Worm (Caenorhabditis elegans) whole organism, L1 larva: ENCODE data around the gene ani-1.
A peak's percentile ranks its signal among the peaks of the same experiment; 100 is the strongest.

Source experiments
- aha-1 ChIP-seq: fragments of 150-350 bp; optimal IDR thresholded peaks from 2 replicates; lab custom pipeline; 2014; ENCODE audit warnings: missing biosample characterization, missing genetic modification characterization
- alr-1 ChIP-seq: fragments of 200-800 bp; sonication (Bioruptor generic); optimal IDR thresholded peaks from 2 replicates; lab custom pipeline; 2018; ENCODE audit warnings: borderline replicate concordance, mild to moderate bottlenecking, missing genetic modification characterization, missing compliant biosample characterization
- ama-1 ChIP-seq: fragments of 150-350 bp; optimal IDR thresholded peaks from 2 replicates; lab custom pipeline; 2014
- ceh-63 ChIP-seq: fragments of 200-800 bp; sonication (Bioruptor generic); optimal IDR thresholded peaks from 2 replicates; lab custom pipeline; 2018; ENCODE audit warnings: mild to moderate bottlenecking, missing genetic modification characterization, missing compliant biosample characterization
- ceh-8 ChIP-seq: fragments of 200-800 bp; sonication (Bioruptor generic); optimal IDR thresholded peaks from 2 replicates; lab custom pipeline; 2018; ENCODE audit warnings: mild to moderate bottlenecking, missing genetic modification characterization, moderate library complexity, missing compliant biosample characterization
- ceh-90 ChIP-seq: sonication (generic microtip); optimal IDR thresholded peaks from 2 replicates; lab custom pipeline; 2016; ENCODE audit warnings: missing genetic modification characterization, missing compliant biosample characterization
- ces-1 ChIP-seq: fragments of 150-350 bp; optimal IDR thresholded peaks from 2 replicates; lab custom pipeline; 2014; ENCODE audit warnings: missing biosample characterization, missing genetic modification reagents, missing genetic modification characterization
- dpl-1 ChIP-seq, 3 experiments: fragments of 150-350 bp in 2 of 3; sonication (generic microtip) in 1 of 3; optimal IDR thresholded peaks; 2 replicates each; lab custom pipeline; 2014 to 2017; ENCODE audit warnings: missing biosample characterization in 3 of 3, missing genetic modification characterization in 3 of 3, missing genetic modification reagents in 3 of 3
- dsc-1 ChIP-seq: sonication (generic microtip); optimal IDR thresholded peaks from 2 replicates; lab custom pipeline; 2016; ENCODE audit warnings: mild to moderate bottlenecking, missing genetic modification characterization, missing compliant biosample characterization
- efl-1 ChIP-seq, 4 experiments: fragments of 150-350 bp; optimal IDR thresholded peaks in 3 of 4; peaks in 1 of 4; 1 replicate in 1 of 4; 2 replicates in 3 of 4; lab custom pipeline; 2014; ENCODE audit warnings: missing biosample characterization in 2 of 4, missing genetic modification characterization in 2 of 4, missing genetic modification reagents in 2 of 4
- ets-5 ChIP-seq: fragments of 200-800 bp; sonication (Bioruptor generic); IDR thresholded peaks from 2 replicates; pipeline ENCODE4 v1.3.6; 2022; ENCODE audit warnings: missing genetic modification characterization, missing compliant biosample characterization
- fkh-10 ChIP-seq: sonication (generic microtip); optimal IDR thresholded peaks from 2 replicates; lab custom pipeline; 2017; ENCODE audit warnings: missing biosample characterization, missing genetic modification reagents, missing genetic modification characterization
- fos-1 ChIP-seq: fragments of 150-350 bp; optimal IDR thresholded peaks from 2 replicates; lab custom pipeline; 2014; ENCODE audit warnings: missing biosample characterization, missing genetic modification characterization
- hlh-17 ChIP-seq: fragments of 200-800 bp; sonication (Bioruptor generic); optimal IDR thresholded peaks from 2 replicates; lab custom pipeline; 2018; ENCODE audit warnings: missing genetic modification characterization, mild to moderate bottlenecking, missing compliant biosample characterization, moderate library complexity, borderline replicate concordance
- irx-1 ChIP-seq: sonication (generic microtip); optimal IDR thresholded peaks from 2 replicates; lab custom pipeline; 2016; ENCODE audit warnings: missing genetic modification characterization, missing compliant biosample characterization
- lin-35 ChIP-seq, 2 experiments: fragments of 150-350 bp; optimal IDR thresholded peaks; 2 replicates each; lab custom pipeline; 2014; ENCODE audit warnings: missing biosample characterization in 2 of 2, missing genetic modification characterization in 2 of 2, missing genetic modification reagents in 2 of 2
- lir-3 ChIP-seq: sonication (generic microtip); optimal IDR thresholded peaks from 2 replicates; lab custom pipeline; 2016; ENCODE audit warnings: mild to moderate bottlenecking, missing genetic modification characterization, moderate library complexity, missing compliant biosample characterization; ENCODE audit not compliant: poor library complexity
- mab-9 ChIP-seq: fragments of 200-800 bp; sonication (Bioruptor generic); IDR thresholded peaks from 2 replicates; pipeline ENCODE4 v1.3.6; 2022; ENCODE audit warnings: missing genetic modification reagents, missing genetic modification characterization, missing compliant biosample characterization
- mef-2 ChIP-seq: fragments of 150-350 bp; optimal IDR thresholded peaks from 2 replicates; lab custom pipeline; 2014; ENCODE audit warnings: missing biosample characterization, missing genetic modification characterization
- nhr-11 ChIP-seq: fragments of 150-350 bp; optimal IDR thresholded peaks from 2 replicates; lab custom pipeline; 2014; ENCODE audit warnings: missing biosample characterization, missing genetic modification characterization
- nhr-19 ChIP-seq: fragments of 200-800 bp; sonication (Bioruptor generic); conservative IDR thresholded peaks from 2 replicates; pipeline ENCODE4 v1.3.6; 2022; ENCODE audit warnings: missing genetic modification characterization, missing compliant biosample characterization
- nhr-237 ChIP-seq: fragments of 150-350 bp; optimal IDR thresholded peaks from 2 replicates; lab custom pipeline; 2014; ENCODE audit warnings: missing biosample characterization, missing genetic modification characterization
- nhr-47 ChIP-seq: sonication (generic microtip); optimal IDR thresholded peaks from 2 replicates; lab custom pipeline; 2016; ENCODE audit warnings: mild to moderate bottlenecking, missing genetic modification characterization, moderate library complexity, missing compliant biosample characterization
- nhr-71 ChIP-seq: sonication (generic microtip); optimal IDR thresholded peaks from 2 replicates; lab custom pipeline; 2016; ENCODE audit warnings: mild to moderate bottlenecking, missing genetic modification characterization, moderate library complexity, missing compliant biosample characterization
- nhr-77 ChIP-seq: fragments of 150-350 bp; optimal IDR thresholded peaks from 2 replicates; lab custom pipeline; 2014; ENCODE audit warnings: missing biosample characterization, missing genetic modification characterization
- nhr-84 ChIP-seq: sonication (generic microtip); optimal IDR thresholded peaks from 2 replicates; lab custom pipeline; 2017; ENCODE audit warnings: missing biosample characterization, missing genetic modification characterization
- nhr-90 ChIP-seq: sonication (generic microtip); optimal IDR thresholded peaks from 2 replicates; lab custom pipeline; 2016; ENCODE audit warnings: mild to moderate bottlenecking, missing genetic modification characterization, missing compliant biosample characterization; ENCODE audit not compliant: poor library complexity
- pag-3 ChIP-seq: sonication (generic microtip); optimal IDR thresholded peaks from 2 replicates; lab custom pipeline; 2017; ENCODE audit warnings: missing genetic modification characterization, mild to moderate bottlenecking, missing compliant biosample characterization, antibody characterized with exemption, borderline replicate concordance; ENCODE audit not compliant: insufficient read depth
- skn-1 ChIP-seq: fragments of 150-350 bp; optimal IDR thresholded peaks from 2 replicates; lab custom pipeline; 2014; ENCODE audit warnings: missing biosample characterization, missing genetic modification characterization
- swsn-7 ChIP-seq: sonication (generic microtip); optimal IDR thresholded peaks from 2 replicates; lab custom pipeline; 2016; ENCODE audit warnings: missing genetic modification characterization, missing compliant biosample characterization
- unc-30 ChIP-seq: sonication (generic microtip); optimal IDR thresholded peaks from 2 replicates; lab custom pipeline; 2017; ENCODE audit warnings: missing biosample characterization, missing genetic modification characterization
- unc-86 ChIP-seq: sonication (generic microtip); optimal IDR thresholded peaks from 2 replicates; lab custom pipeline; 2016; ENCODE audit warnings: missing genetic modification characterization, missing compliant biosample characterization
- zip-4 ChIP-seq: fragments of 200-800 bp; sonication (Bioruptor generic); optimal IDR thresholded peaks from 2 replicates; lab custom pipeline; 2018; ENCODE audit warnings: mild to moderate bottlenecking, missing genetic modification characterization, moderate library complexity, missing compliant biosample characterization
- ztf-11 ChIP-seq, 2 experiments: sonication (generic microtip); optimal IDR thresholded peaks; 2 replicates each; lab custom pipeline; 2016 to 2017; ENCODE audit warnings: missing genetic modification characterization in 2 of 2, missing biosample characterization in 1 of 2, missing compliant biosample characterization in 1 of 2

The ani-1 gene

DNA sequence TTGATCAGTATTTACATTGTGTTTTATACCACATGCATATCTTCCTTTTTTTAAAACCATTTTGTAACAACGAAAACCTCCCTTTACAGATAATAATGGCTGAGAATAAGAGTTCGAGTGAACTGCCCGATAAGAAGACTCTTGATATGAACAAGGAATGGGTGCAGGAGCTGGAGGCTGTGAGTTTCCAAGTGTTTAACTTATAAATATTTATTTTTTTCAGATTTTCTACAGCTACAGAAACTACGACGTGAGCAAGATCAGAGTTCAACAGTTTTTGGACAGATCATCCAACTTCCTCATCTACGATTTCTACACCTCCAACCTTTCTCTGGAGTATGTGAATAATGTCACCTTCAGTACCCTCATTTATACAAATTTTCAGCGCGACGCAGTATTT, 43.3 kb upstream of the ani-1 start, which contains the start of gene herd-1:
TSS of gene herd-1 (plus strand) at position 90 of the 400 bp plus-strand sequence.
- TF ChIP-seq unc-30 (tag; lab: Kevin White, UChicago) (no peak), ztf-11 (tag; optimal IDR thresholded peaks at IDR 0.05; lab: Kevin White, UChicago) (no peak), hlh-17 (no peak), unc-86 (tag; lab: Kevin White, UChicago) (no peak), ceh-8 (GFP tag; lab: Kevin White, UChicago) (no peak)

DNA sequence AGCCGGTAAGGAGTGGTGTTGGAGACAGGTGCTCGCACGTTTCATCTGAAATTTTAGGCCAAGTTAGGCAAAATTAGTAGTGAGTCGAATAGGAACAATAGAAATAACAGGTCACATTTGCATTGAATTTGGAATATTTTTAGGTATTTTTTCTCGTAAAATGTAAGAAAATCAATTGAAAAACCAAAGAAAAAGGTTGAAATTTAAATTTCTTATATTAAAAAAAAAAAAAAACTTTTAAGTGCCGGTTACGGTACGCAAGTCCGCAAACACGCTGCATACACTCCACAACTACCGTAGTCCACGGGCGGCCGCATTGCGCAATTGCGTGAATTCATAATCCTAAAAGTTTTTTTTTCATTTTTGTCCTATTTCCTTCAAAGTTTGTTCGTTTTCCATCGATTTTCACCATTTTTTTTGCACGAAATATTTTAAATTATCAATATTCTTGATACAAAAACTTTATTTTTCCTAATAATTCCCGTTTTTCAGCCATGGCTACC, 42.5 kb upstream of the ani-1 start, which contains the start of the genes Y111B2A.1 and Y111B2A.2:
TSS of gene Y111B2A.1 (minus strand) at position 51 of the 503 bp plus-strand sequence.
TSS of gene Y111B2A.2 (plus strand) at position 493 of the 503 bp plus-strand sequence.
- no peak for TF ChIP-seq ceh-90
- TF ChIP-seq ceh-63 (GFP tag; lab: Kevin White, UChicago) = no peak
- TF ChIP-seq efl-1 (optimal IDR thresholded peaks at IDR 0.05; lab: Kevin White, UChicago) = no peak
- peak in 1 of 2 experiments; percentile 66 for TF ChIP-seq efl-1 (GFP tag; optimal IDR thresholded peaks at IDR 0.05 in 1 of 2; lab: Kevin White, UChicago)

DNA sequence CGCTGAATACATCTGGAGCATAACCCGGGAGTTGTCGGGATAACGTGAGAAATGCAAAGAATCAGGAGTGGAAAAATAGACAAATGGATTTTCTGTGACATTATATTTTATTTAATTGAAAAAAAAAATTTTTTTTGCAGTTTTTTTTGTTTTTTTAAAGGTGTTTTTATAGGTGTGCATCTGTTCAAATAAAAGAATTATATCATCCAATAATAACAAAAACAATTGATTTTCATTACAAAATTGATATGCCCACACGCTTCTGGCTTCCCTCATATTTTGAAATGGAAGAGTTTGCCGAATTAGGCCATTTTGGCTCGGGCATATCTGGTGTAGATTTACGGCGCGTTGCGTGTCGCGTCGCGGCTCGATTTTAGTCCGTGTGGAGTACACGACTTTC, 38.8 kb upstream of the ani-1 start, which contains the start of gene Y49E10.25:
TSS of gene Y49E10.25 (minus strand) at position 101 of the 400 bp plus-strand sequence.
- no peak for TF ChIP-seq nhr-11 (tag; lab: Kevin White, UChicago)
- TF ChIP-seq ces-1 (GFP tag; lab: Kevin White, UChicago) = no peak
- no peak for TF ChIP-seq irx-1 (tag; lab: Kevin White, UChicago)
- TF ChIP-seq skn-1 = no peak
- no peak for TF ChIP-seq dsc-1 (tag; lab: Kevin White, UChicago)
- TF ChIP-seq lir-3 (tag; lab: Kevin White, UChicago) = no peak
- TF ChIP-seq pag-3 = no peak
- no peak for TF ChIP-seq fos-1 (tag; lab: Kevin White, UChicago)
- TF ChIP-seq mef-2 (tag; lab: Kevin White, UChicago) = no peak
- TF ChIP-seq nhr-19 = no peak
- no peak for TF ChIP-seq nhr-77 (tag; lab: Kevin White, UChicago)
- no peak for TF ChIP-seq zip-4 (GFP tag; lab: Kevin White, UChicago)
- no peak for TF ChIP-seq nhr-84
- TF ChIP-seq dpl-1 (GFP tag; optimal IDR thresholded peaks at IDR 0.05; lab: Kevin White, UChicago) = no peak
- no peak for TF ChIP-seq fkh-10
- no peak for TF ChIP-seq aha-1 (tag; lab: Kevin White, UChicago)

DNA sequence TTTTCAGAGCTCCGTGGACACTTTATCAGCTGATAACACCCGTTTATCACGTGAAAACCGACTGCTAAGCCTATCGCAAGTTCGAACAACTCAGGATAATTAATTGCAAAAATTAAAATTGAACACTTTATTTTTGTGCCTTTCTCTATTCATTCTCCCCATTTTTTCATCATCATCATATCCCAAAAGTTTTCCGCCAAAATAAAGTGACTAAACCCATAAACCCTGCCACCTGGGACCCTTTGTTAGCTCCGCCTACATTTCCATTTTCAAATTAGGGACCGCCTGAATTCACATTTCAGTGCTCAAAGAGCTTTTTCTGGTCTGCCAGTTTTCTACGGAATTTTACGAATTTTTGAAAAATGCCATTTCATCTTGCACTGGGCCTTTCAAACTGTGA, 31.3 kb upstream of the ani-1 start, which contains the start of gene arrd-16:
TSS of gene arrd-16 (plus strand) at position 301 of the 400 bp plus-strand sequence.
- TF ChIP-seq nhr-11 (tag; lab: Kevin White, UChicago) = no peak
- no peak for TF ChIP-seq nhr-47
- no peak for TF ChIP-seq nhr-77 (tag; lab: Kevin White, UChicago)
- no peak for TF ChIP-seq aha-1 (tag; lab: Kevin White, UChicago)
- TF ChIP-seq nhr-71 (tag; lab: Kevin White, UChicago) = no peak
- TF ChIP-seq irx-1 (tag; lab: Kevin White, UChicago) = no peak
- no peak for TF ChIP-seq pag-3
- no peak for TF ChIP-seq ceh-63 (GFP tag; lab: Kevin White, UChicago)
- no peak for TF ChIP-seq alr-1 (tag; lab: Kevin White, UChicago)
- TF ChIP-seq mab-9 (GFP tag; lab: Robert Waterston, UW) = no peak
- TF ChIP-seq ets-5 (GFP tag; lab: Robert Waterston, UW) = no peak
- TF ChIP-seq ama-1 = no peak
- no peak for TF ChIP-seq swsn-7
- TF ChIP-seq lin-35 (GFP tag; optimal IDR thresholded peaks at IDR 0.05; lab: Kevin White, UChicago) = no peak
- no peak for TF ChIP-seq nhr-237 (tag; lab: Kevin White, UChicago)
- TF ChIP-seq nhr-90 = no peak
- TF ChIP-seq dsc-1 (tag; lab: Kevin White, UChicago) = no peak
